Worm (Caenorhabditis elegans): ENCODE results near the gene mdt-30.

mdt-30 gene

DNA sequence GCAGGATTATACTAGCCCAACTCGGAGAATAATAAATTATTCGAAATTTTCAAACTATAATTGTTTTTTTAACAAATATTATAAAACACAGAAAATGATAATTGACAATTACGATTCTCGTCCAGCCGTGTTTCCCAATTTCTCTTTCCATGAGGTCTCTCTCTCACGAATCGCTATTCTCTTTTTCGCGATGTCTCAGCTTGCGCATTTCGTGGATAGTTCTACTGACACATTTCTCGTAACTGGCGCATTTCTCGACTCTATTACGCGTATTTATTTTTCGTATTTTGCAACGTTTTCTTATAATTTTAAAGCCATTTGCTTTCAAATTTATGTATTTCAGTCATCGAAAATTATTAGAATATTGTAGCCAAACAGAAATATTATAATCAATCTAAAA lies 15.9 kb upstream of the mdt-30 start (continued):
- TF ChIP-seq mdl-1 (tag; optimal IDR thresholded peaks at IDR 0.05) (peak in 1 of 2 experiments; percentile 90), unc-62 (GFP tag; optimal IDR thresholded peaks at IDR 0.05) (no peak)

DNA sequence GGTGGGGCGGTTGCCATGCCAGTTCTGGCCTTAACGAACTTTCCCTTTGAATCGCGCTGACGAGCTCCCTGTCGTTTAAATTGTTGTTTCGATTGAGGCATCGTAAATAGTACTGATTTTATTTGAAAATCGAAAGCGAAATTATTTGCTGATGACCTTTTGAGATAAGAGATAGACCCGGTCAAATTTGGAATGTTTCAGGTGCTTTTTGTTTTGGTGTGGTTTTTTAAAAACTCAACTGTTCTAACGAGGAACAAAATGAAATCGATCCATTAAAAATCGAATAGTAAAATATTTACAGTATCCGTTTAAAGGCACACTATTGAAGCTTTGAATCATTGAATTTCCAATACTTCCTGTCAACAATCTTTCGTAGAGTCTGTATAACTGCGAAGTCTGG lies 14.9 kb upstream of the mdt-30 start, which contains the start of gene K12H4.6:
Gene K12H4.6, minus strand, starts transcription at position 101 of the 400 bp plus-strand sequence.
- TF ChIP-seq snpc-4 (tag; optimal IDR thresholded peaks at IDR 0.05) (no peak), ztf-11 (tag; optimal IDR thresholded peaks at IDR 0.05) (no peak), C34F6.9 (tag; optimal IDR thresholded peaks at IDR 0.05) (no peak), unc-62 (GFP tag; optimal IDR thresholded peaks at IDR 0.05) (no peak), egl-27 (tag; optimal IDR thresholded peaks at IDR 0.05) (no peak), Y55F3AM.14 (GFP tag; optimal IDR thresholded peaks at IDR 0.05) (no peak), mab-5 (tag; optimal IDR thresholded peaks at IDR 0.05) (no peak), ZK546.5 (tag; optimal IDR thresholded peaks at IDR 0.05) (no peak), F13H6.1 (tag; optimal IDR thresholded peaks at IDR 0.05) (no peak), sem-4 (tag; optimal IDR thresholded peaks at IDR 0.05) (no peak), sma-9 (GFP tag; optimal IDR thresholded peaks at IDR 0.05) (no peak), sma-9 (tag; optimal IDR thresholded peaks at IDR 0.05) (no peak), fos-1 (tag; optimal IDR thresholded peaks at IDR 0.05) (no peak), lsy-2 (tag; optimal IDR thresholded peaks at IDR 0.05) (no peak)

DNA sequence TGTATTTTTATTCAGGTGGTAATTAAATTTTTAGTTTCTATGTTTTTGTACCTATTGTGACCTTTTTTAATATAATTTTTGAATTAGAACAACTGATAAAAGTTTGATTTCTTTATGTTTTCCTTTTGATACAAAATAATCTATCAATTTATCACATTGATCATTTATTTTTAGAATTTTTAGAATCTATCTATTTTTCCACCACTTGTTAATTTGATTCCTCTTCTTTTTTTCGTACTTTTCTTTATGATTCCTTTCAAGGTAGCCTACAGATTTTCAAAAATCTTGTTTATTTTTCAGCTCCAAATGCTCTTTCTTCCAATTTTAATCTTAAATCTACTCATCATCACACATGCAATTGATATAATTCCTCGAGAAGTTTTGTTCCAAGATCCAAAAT lies 10.1 kb upstream of the mdt-30 start, which contains the start of gene dpf-6:
Gene dpf-6, plus strand, starts transcription at position 301 of the 400 bp plus-strand sequence.
- no peak for TF ChIP-seq ztf-4 (tag; optimal IDR thresholded peaks at IDR 0.05)
- no peak for TF ChIP-seq alr-1 (tag; optimal IDR thresholded peaks at IDR 0.05)
- no peak for TF ChIP-seq crh-2 (tag; optimal IDR thresholded peaks at IDR 0.05)
- TF ChIP-seq Y55F3AM.14 (GFP tag; optimal IDR thresholded peaks at IDR 0.05) = no peak
- no peak for TF ChIP-seq mab-5 (tag; optimal IDR thresholded peaks at IDR 0.05)
- no peak for TF ChIP-seq unc-62 (GFP tag; optimal IDR thresholded peaks at IDR 0.05)
- TF ChIP-seq mbf-1 (tag; optimal IDR thresholded peaks at IDR 0.05) = no peak
- TF ChIP-seq unc-55 (GFP tag; optimal IDR thresholded peaks at IDR 0.05) = no peak
- no peak for TF ChIP-seq lin-39 (tag; optimal IDR thresholded peaks at IDR 0.05)
- no peak for TF ChIP-seq lin-11 (tag; optimal IDR thresholded peaks at IDR 0.05)
- no peak for TF ChIP-seq nhr-6 (tag; optimal IDR thresholded peaks at IDR 0.05)
- TF ChIP-seq gmeb-1 (tag; optimal IDR thresholded peaks at IDR 0.05) = no peak

DNA sequence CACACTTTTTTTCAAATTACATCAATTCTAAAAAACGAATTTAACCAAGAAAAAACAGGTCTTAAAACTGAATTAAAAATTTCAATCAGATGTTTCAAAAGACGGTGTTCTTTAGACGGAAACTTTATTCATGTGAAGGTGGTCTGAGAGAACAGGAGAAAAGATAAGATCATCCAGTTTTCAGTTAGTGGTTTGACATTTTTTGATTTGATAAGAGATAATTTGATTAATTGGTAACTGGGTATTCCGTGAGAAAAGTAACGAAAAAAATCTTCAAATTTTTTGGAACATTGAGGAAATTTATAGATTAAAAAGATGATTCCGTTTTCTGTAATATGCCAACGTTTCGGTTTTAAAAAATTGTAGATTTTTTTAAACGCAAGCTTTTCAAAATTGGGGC lies 8.7 kb upstream of the mdt-30 start:
- TF ChIP-seq unc-62 (GFP tag; optimal IDR thresholded peaks at IDR 0.05) (no peak), gmeb-1 (tag; optimal IDR thresholded peaks at IDR 0.05) (no peak), ztf-1 (GFP tag; conservative IDR thresholded peaks at IDR 0.05) (no peak), lin-13 (GFP tag; optimal IDR thresholded peaks at IDR 0.05) (no peak), blmp-1 (tag; optimal IDR thresholded peaks at IDR 0.05; ENCODE audit: insufficient read depth) (peak; percentile 2), nhr-237 (tag; optimal IDR thresholded peaks at IDR 0.05) (no peak), peb-1 (tag; optimal IDR thresholded peaks at IDR 0.05) (no peak), mbf-1 (tag; optimal IDR thresholded peaks at IDR 0.05) (no peak), sma-3 (GFP tag; optimal IDR thresholded peaks at IDR 0.05) (no peak), aly-2 (tag; optimal IDR thresholded peaks at IDR 0.05) (no peak), nhr-6 (tag; optimal IDR thresholded peaks at IDR 0.05) (no peak), sma-9 (GFP tag; optimal IDR thresholded peaks at IDR 0.05) (peak; percentile 58), sma-9 (tag; optimal IDR thresholded peaks at IDR 0.05) (no peak), nhr-23 (tag; optimal IDR thresholded peaks at IDR 0.05) (no peak), unc-39 (tag; optimal IDR thresholded peaks at IDR 0.05) (no peak), unc-55 (GFP tag; optimal IDR thresholded peaks at IDR 0.05) (no peak)

DNA sequence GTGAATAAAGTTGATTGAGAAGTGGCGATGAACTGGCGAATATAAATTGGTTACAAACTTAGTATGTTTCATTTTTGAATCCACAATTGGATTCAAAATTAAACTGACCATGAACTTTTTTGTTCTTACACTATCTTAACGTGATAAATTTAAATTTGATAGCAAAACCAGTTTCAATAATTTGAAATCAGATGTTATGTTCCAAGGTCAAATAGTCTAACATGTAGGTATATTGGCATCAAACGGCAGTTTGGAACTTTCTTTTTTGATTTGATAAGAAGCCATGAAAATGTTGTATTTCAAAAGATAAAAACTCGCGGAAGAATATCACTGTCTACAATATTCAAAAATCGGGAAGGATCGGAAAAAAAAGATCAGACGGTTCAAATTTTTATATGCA lies 8.2 kb upstream of the mdt-30 start:
- TF ChIP-seq lin-13 (GFP tag; optimal IDR thresholded peaks at IDR 0.05) (no peak), unc-62 (GFP tag; optimal IDR thresholded peaks at IDR 0.05) (no peak), sma-9 (GFP tag; optimal IDR thresholded peaks at IDR 0.05) (peak; percentile 19), sma-9 (tag; optimal IDR thresholded peaks at IDR 0.05) (no peak), unc-55 (GFP tag; optimal IDR thresholded peaks at IDR 0.05) (no peak), nhr-25 (tag; optimal IDR thresholded peaks at IDR 0.05) (peak; percentile 26)
